Fruit fly (Drosophila melanogaster) Kc167 (cell line): ENCODE results near the gene AstC.

Experiments
- Myc ChIP-seq: fragments of >200 bp; optimal IDR thresholded peaks from 2 replicates; lab custom pipeline; 2017; ENCODE audit warnings: missing external identifiers
- Sin3A ChIP-seq: fragments of >200 bp; optimal IDR thresholded peaks from 2 replicates; lab custom pipeline; 2018; ENCODE audit warnings: missing external identifiers
- h ChIP-seq: fragments of >200 bp; optimal IDR thresholded peaks from 3 replicates; lab custom pipeline; 2018; ENCODE audit warnings: missing external identifiers
- insv ChIP-seq: fragments of >200 bp; optimal IDR thresholded peaks from 3 replicates; lab custom pipeline; 2018; ENCODE audit warnings: missing external identifiers
- psq ChIP-seq: fragments of >200 bp; optimal IDR thresholded peaks from 2 replicates; lab custom pipeline; 2017; ENCODE audit warnings: missing external identifiers
- ttk ChIP-seq: sonication (Bioruptor generic); optimal IDR thresholded peaks from 2 replicates; lab custom pipeline; 2017; ENCODE audit warnings: missing external identifiers

AstC gene

DNA sequence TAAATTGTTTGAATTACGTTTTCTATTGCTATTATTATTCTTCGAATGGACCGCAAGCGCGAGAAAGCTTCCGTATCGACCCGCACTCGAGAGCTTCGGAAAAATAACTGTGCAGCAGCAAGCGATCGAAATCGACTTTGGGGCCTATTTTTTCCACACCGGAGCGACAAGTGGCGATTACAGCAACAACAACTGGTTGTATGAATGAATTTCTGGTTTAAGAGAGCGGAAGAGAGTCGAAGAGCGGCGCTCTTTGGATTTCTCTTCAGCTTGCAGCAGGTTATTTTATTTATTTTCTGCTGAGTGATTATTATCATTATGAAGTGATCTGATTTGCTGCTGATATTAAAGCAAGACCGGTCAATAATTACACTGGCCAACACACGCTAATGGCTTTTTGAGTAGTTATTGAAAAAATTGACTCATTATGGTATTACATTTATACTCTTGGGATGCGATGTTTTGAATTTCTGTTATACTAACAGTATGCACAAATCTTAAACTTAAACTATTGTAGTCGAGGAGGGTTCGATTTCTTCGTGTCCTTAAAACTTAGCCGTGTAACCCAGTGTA is 14.2 kb downstream of the AstC start, which contains the start of gene Samuel:
TSS of gene Samuel (minus strand) at position 112 of the 573 bp plus-strand sequence.
- TF ChIP-seq Myc (lab: Kevin White, UChicago) (no peak), insv (lab: Kevin White, UChicago) (no peak), ttk (lab: Kevin White, UChicago) (no peak), Sin3A (lab: Kevin White, UChicago) (no peak), psq (lab: Kevin White, UChicago) (no peak), h (lab: Kevin White, UChicago) (no peak)

DNA sequence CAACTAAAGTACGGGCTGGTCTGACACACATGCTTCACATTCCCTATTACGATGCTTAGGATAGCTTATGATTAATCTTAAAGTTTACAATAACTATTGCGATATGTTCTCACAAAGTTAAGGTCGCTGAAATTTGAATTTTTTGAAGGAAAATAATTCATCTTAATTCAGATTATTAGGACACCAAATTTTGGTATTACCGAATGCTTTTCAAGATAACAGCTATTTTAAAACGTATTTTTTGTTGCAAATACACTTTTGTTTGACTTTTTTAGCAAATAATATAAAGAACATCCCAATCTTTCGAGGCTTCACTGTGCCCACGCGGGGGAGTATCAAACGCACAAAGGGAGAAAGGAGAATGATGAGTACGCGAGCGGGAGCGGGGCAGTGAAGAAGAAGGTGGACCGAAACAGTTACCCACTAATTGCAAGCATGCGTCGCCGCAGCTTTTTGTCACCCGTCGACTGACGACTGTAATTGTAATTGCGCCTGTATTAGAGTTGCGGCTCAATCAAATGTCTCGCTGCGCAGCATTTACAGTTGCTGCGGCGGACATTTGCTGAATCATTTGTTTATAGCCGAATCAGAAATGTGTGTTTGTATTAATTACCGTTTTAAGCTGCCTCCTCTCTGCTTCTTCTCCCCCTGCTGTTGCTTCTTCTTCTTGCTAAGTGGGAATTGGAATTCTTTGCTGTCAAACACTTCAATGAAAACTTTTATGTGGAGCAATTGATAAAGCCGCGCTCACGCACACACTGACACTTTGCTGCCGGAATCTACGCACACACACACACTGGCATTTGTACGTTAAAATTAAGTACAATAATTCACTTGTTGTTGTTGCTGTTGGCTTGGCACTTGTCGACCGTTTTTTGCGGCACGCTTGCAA is 15.0 kb downstream of the AstC start:
- TF ChIP-seq psq (lab: Kevin White, UChicago) (no peak), h (lab: Kevin White, UChicago) (no peak), ttk (lab: Kevin White, UChicago) (no peak), Myc (lab: Kevin White, UChicago) (no peak), insv (lab: Kevin White, UChicago) (no peak), Sin3A (lab: Kevin White, UChicago) (no peak)

DNA sequence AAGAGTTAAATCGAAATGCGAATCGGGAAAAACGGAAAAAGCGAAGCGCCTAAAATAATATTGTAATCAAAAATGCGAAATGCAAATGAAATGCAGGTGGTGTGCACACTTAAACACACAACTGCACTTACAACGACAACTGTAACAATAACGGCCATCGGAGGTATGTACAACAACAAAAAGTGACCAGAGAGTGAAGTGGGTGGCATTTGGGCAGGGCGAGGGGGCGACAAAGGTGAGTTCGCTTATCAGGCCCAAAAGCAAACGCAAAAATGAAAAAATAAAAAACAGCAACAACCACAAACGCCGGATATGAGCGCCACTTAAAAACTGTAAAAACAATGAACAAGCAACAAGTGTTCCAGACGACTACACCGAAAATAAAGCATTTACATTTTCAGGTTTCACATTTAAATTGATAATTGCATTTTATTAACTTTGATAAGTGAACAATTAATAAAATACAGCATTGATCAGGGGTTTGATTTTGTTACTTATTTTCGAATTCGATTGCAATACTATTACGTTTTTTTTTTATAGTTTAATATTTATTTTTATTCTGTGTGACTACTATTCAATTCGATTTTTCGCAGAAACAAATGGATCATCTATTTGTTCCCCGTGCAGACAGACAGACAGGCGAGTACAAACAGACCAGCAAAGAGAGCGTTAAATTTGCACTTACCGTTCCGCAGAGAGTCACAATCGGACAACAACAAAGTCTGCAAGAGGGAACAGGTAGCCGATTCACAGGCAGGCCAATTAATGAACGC is 15.9 kb downstream of the AstC start:
- TF ChIP-seq ttk (lab: Kevin White, UChicago) (no peak), Myc (lab: Kevin White, UChicago) (no peak), Sin3A (lab: Kevin White, UChicago) (no peak), insv (lab: Kevin White, UChicago) (no peak), h (lab: Kevin White, UChicago) (no peak), psq (lab: Kevin White, UChicago) (no peak)

DNA sequence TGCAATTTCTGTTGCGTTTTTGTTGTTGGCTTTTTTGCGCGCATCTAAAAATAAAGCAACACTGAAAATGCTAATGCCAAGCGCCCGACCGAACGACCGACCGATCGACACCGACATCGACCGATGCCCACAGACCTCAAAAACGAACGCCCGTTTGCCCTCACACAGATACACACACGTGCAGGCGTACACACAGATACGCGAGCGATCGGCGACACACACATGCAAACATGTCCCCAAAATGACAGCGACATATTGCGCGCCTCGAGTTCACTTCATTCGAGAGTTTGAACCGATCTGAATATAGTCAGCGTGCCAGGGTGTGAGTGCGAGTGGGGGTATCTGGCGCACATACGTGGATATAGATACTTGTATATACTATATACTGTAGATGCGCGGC is 20.0 kb downstream of the AstC start:
- TF ChIP-seq Sin3A (lab: Kevin White, UChicago) = no peak

DNA sequence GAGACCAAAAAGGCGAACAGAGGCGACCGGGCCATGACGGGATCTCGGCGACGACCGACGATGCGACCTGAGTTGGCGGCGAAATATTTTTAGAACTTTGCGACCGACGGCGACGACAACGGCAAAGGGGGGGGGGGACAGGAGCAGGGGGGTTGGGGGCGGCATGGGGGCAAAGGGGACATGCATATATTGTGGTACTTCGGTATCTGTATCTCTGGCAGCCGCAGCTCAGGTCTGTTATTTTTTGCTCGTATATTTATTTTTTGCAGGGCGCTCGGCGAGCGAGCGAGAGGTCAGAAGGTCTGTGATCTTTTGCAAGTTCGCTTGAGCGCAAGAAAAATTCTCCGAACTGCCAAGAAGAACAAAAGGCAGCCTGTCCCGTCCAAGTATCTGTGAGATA is 22.0 kb downstream of the AstC start:
- TF ChIP-seq psq (lab: Kevin White, UChicago) (no peak), Myc (lab: Kevin White, UChicago) (no peak), Sin3A (lab: Kevin White, UChicago) (no peak), insv (lab: Kevin White, UChicago) (no peak), h (lab: Kevin White, UChicago) (no peak), ttk (lab: Kevin White, UChicago) (no peak)

DNA sequence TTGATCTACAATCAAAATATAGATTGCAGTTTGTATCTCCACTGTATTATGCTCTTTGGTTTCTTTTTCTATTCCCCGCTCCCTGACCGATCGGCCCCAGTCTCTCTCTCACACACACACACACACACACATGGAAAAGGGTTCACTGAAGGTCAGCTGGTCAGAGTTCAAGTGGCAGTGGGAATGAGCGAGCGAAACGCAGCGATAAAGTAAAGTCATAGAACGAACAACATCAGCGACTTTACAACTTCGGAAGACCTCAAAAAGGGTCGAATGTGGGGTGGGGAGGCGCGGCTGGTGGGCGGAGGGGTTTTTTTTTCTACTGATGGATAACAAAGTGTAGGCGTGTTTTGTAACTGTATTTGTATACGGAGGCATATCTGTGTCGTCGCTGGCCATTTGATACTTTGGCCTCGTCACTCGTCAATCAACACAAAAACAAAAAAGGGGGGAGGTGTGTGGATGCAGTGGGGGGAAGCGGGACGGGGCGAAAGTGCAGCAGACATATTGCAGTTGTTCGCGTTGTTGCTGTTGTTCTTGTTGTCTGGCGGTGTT is 23.0 kb downstream of the AstC start:
- TF ChIP-seq ttk (lab: Kevin White, UChicago) = no peak
- no peak for TF ChIP-seq psq (lab: Kevin White, UChicago)
- TF ChIP-seq insv (lab: Kevin White, UChicago) = no peak
- TF ChIP-seq h (lab: Kevin White, UChicago) = no peak
- TF ChIP-seq Sin3A (lab: Kevin White, UChicago) = no peak
- TF ChIP-seq Myc (lab: Kevin White, UChicago) = no peak

DNA sequence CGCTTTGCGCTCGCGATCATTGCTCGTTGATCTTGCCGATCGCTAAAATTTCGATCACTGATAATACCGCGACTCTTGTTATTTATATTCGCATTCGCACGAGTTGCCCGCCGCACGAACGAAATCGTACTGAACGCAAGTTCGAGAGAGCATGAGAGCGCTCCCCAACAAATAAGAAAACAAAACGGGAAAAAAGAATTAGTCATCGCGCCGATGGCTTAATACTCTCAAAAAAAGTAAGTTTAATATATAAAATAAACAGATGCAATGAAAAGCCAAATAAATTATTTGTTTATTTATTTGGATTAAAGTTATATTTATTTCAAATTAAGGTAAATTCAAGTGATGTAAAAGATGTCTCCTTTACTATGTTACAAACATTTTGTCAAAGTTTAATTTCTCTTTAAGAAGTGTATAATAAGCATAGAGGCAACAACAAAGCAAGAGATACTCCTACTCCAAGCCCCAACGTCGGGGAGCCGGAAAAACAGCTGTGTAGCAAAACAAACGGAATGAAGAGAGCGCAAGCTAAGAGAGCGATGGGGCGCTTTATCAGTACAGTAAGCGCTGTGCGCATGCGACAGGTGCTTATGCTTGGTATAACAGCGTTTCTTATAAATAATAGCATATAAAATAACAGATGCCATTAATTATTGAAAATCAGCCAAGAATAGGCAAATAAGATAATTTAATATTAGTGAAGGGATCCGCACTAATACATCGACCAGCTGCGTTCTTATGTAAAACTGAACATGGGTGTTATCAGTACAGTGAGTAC is 23.7 kb downstream of the AstC start:
- TF ChIP-seq ttk (lab: Kevin White, UChicago) = no peak
- TF ChIP-seq h (lab: Kevin White, UChicago) = no peak
- TF ChIP-seq psq (lab: Kevin White, UChicago) = no peak
- no peak for TF ChIP-seq Sin3A (lab: Kevin White, UChicago)
- no peak for TF ChIP-seq Myc (lab: Kevin White, UChicago)
- no peak for TF ChIP-seq insv (lab: Kevin White, UChicago)

DNA sequence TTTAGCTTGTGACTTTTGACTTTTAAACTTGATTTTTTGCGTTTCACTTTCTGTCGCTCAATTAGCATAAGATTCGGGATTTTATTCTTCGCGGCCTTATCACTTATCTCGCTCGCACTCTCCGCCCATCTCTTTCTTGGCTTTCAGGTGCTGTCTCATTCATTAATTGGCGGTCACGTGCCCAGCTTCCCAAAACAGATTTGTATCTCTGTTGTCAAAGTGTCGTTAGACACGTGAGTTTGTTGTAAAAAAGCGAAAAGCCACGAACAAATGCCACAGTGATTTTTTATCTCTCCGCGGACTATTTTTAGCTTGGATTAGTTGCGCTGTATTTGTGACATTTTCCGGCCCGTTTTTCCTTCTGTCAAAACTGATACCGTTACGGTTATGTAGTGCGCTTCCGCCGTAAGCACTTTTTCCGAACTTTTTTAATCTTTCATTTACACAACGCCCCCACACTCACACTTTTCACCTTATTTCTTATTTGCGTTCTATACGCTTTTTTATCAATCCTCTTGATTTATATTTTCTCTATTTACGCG is 24.3 kb downstream of the AstC start:
- TF ChIP-seq Myc (lab: Kevin White, UChicago) = no peak
- no peak for TF ChIP-seq ttk (lab: Kevin White, UChicago)
- TF ChIP-seq Sin3A (lab: Kevin White, UChicago) = no peak
- no peak for TF ChIP-seq psq (lab: Kevin White, UChicago)
- no peak for TF ChIP-seq insv (lab: Kevin White, UChicago)
- no peak for TF ChIP-seq h (lab: Kevin White, UChicago)

DNA sequence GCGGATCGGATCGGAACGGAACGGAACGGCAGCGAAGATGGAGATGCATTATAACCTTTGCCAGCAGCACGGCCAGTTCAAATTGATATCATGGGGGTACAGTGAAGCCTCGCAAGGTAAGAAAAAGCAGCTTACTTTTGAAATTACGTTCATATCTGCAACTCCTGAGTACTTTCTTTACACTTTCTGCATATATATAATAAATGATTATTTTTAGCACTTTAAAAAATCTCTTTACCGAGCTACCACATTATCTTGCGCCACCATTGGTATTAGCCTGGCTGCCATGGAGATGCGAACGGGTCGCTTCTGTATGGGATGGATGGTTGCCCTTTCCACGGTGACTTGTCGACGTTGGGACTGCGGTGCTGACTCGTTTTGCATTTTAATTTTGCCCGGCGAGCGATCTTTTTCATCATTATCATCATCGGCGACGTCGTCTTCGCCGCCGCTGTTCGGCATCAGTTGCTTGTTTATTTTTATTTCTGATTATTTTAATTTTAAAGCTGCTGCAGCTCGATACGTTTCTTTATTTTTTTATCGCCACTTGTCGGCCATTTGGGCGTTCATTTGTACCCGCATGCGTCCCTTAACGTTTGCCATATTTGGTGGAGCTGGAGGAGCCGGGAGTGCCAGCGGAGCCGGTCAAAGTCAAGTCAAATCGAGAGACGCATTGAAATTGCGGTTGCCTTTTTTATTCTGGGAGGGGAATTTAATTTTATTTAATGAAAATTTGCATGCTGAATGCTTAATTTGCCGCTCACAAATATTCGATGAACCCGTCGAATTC is 28.0 kb downstream of the AstC start:
- no peak for TF ChIP-seq Sin3A (lab: Kevin White, UChicago)
- TF ChIP-seq insv (lab: Kevin White, UChicago) = peak; percentile 29

DNA sequence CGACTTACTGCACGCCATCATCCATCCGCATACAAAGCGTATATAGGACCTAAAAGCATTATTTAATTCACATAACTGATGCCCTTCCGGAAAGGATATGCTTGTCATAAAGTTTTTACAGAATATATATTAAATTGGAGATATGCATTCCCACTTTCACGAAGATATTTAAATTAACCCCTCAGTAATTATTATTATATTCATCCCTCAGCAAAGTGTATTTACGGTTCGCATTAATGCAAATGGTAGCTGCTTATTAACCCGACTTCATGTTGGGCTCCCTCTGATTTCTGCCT is 28.8 kb downstream of the AstC start:
- TF ChIP-seq insv (lab: Kevin White, UChicago) (no peak), h (lab: Kevin White, UChicago) (no peak), psq (lab: Kevin White, UChicago) (no peak), Myc (lab: Kevin White, UChicago) (no peak), Sin3A (lab: Kevin White, UChicago) (no peak), ttk (lab: Kevin White, UChicago) (no peak)
